Fruit fly (Drosophila melanogaster): ENCODE data around the gene CG3165.

DNA sequence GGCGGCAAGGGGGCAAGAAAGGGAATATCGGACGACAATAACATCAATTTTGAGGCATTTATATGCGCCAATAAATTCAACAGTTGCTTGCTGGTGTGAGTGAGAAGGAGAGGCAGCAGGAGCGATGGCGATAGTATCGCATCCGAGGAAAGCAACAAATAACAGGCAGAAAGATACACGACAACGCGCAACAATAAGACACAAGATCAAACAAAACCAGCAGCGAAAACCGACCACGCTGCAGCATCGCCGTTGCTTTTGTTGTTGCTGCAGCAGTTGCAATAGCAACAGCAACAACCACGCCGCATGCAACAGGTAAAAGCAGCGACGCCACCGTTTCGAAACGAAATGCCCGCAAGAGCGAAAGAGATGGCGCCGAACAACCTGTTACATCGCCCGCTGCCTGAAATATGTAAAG, 23.6 kb downstream of the CG3165 start:
- TF ChIP-seq OdsH (GFP tag; optimal IDR thresholded peaks at IDR 0.05) (no peak), Dfd (GFP tag; optimal IDR thresholded peaks at IDR 0.05) (no peak)

Data from whole organism, wandering third instar larva.